Worm (Caenorhabditis elegans) whole organism, young adult: Measurements from ENCODE around the gene rpn-7.

Experiments used
- akir-1 ChIP-seq: fragments of 200-800 bp; sonication (Bioruptor generic); optimal IDR thresholded peaks from 2 replicates; lab custom pipeline; 2018; ENCODE audit warnings: mild to moderate bottlenecking, missing genetic modification characterization, moderate library complexity, missing compliant biosample characterization
- aptf-3 ChIP-seq: fragments of 200-800 bp; sonication (Bioruptor generic); IDR thresholded peaks from 2 replicates; pipeline ENCODE4 v1.3.6; 2022; ENCODE audit warnings: missing genetic modification characterization, missing compliant biosample characterization
- ccch-3 ChIP-seq: fragments of 200-800 bp; sonication (Bioruptor generic); optimal IDR thresholded peaks from 2 replicates; lab custom pipeline; 2018; ENCODE audit warnings: mild to moderate bottlenecking, missing genetic modification characterization, missing compliant biosample characterization
- chd-7 ChIP-seq: sonication (generic microtip); optimal IDR thresholded peaks from 2 replicates; lab custom pipeline; 2016; ENCODE audit warnings: mild to moderate bottlenecking, missing genetic modification characterization, moderate library complexity, missing compliant biosample characterization
- fkh-3 ChIP-seq: sonication (generic microtip); optimal IDR thresholded peaks from 2 replicates; lab custom pipeline; 2016; ENCODE audit warnings: mild to moderate bottlenecking, missing genetic modification characterization, missing compliant biosample characterization
- nhr-80 ChIP-seq: sonication (generic microtip); optimal IDR thresholded peaks from 2 replicates; lab custom pipeline; 2016; ENCODE audit warnings: missing genetic modification characterization, missing compliant biosample characterization

- TF ChIP-seq aptf-3 (GFP tag; lab: Robert Waterston, UW) = no peak
- TF ChIP-seq nhr-80 (tag; lab: Kevin White, UChicago) = no peak
- no peak for TF ChIP-seq fkh-3
- no peak for TF ChIP-seq chd-7 (tag; lab: Kevin White, UChicago)
- no peak for TF ChIP-seq akir-1 (GFP tag; lab: Kevin White, UChicago)
- no peak for TF ChIP-seq ccch-3 (GFP tag; lab: Kevin White, UChicago)
These were observed 26.7 kb downstream of the rpn-7 start, which contains the start of gene pigc-1 for ce11 chrIV:9343102-9343599.
